Worm (Caenorhabditis elegans) whole organism, L4 larva: ENCODE data around the gene T12B3.2.

Source experiments
- F37D6.2 ChIP-seq: sonication (generic microtip); optimal IDR thresholded peaks from 2 replicates; lab custom pipeline; 2016; ENCODE audit warnings: mild to moderate bottlenecking, missing genetic modification characterization, missing compliant biosample characterization
- F49E8.2 ChIP-seq: sonication (generic microtip); optimal IDR thresholded peaks from 2 replicates; lab custom pipeline; 2016; ENCODE audit warnings: missing compliant biosample characterization, mild to moderate bottlenecking, missing genetic modification characterization, borderline replicate concordance
- T26A8.4 ChIP-seq: fragments of 200-800 bp; sonication (Bioruptor generic); IDR thresholded peaks from 2 replicates; pipeline ENCODE4 v1.3.6; 2022; ENCODE audit warnings: missing genetic modification characterization, missing compliant biosample characterization
- Y105C5A.15 ChIP-seq: fragments of 200-800 bp; sonication (Bioruptor generic); IDR thresholded peaks from 2 replicates; pipeline ENCODE4 v1.3.6; 2022; ENCODE audit warnings: missing genetic modification characterization, missing compliant biosample characterization
- Y48G9A.11 ChIP-seq: fragments of 200-800 bp; sonication (Bioruptor generic); IDR thresholded peaks from 2 replicates; pipeline ENCODE4 v1.3.6; 2022; ENCODE audit warnings: missing genetic modification reagents, missing genetic modification characterization, missing compliant biosample characterization
- ZK546.5 ChIP-seq, 2 experiments: sonication (generic microtip); optimal IDR thresholded peaks; 2 replicates each; lab custom pipeline; 2017; ENCODE audit warnings: missing biosample characterization in 2 of 2, missing genetic modification characterization in 2 of 2
- aha-1 ChIP-seq: fragments of 150-350 bp; peaks from one replicate; lab custom pipeline; 2014; ENCODE audit warnings: missing biosample characterization, missing genetic modification characterization
- ceh-20 ChIP-seq: fragments of 200-800 bp; sonication (Bioruptor generic); IDR thresholded peaks from 2 replicates; pipeline ENCODE4 v1.3.6; 2022; ENCODE audit warnings: missing genetic modification reagents, missing genetic modification characterization, missing compliant biosample characterization
- ceh-32 ChIP-seq: sonication (generic microtip); optimal IDR thresholded peaks from 2 replicates; lab custom pipeline; 2016; ENCODE audit warnings: mild to moderate bottlenecking, missing genetic modification characterization, missing compliant biosample characterization; ENCODE audit not compliant: poor library complexity
- ceh-62 ChIP-seq: sonication (generic microtip); optimal IDR thresholded peaks from 2 replicates; lab custom pipeline; 2017; ENCODE audit warnings: missing biosample characterization, missing genetic modification characterization
- ces-1 ChIP-seq: fragments of 150-350 bp; sonication (generic microtip); optimal IDR thresholded peaks from 4 replicates; lab custom pipeline; 2014; ENCODE audit warnings: missing biosample characterization, missing genetic modification reagents, missing genetic modification characterization
- daf-16 ChIP-seq, 3 experiments: sonication (generic microtip); optimal IDR thresholded peaks; 2 replicates each; lab custom pipeline; 2016 to 2017; ENCODE audit warnings: missing genetic modification characterization in 3 of 3, missing genetic modification reagents in 3 of 3, mild to moderate bottlenecking in 2 of 3, missing compliant biosample characterization in 2 of 3, missing biosample characterization in 1 of 3, moderate library complexity in 1 of 3
- dmd-6 ChIP-seq: fragments of 200-800 bp; sonication (Bioruptor generic); IDR thresholded peaks from 2 replicates; pipeline ENCODE4 v1.3.6; 2022; ENCODE audit warnings: missing genetic modification reagents, missing genetic modification characterization, missing compliant biosample characterization
- dmd-8 ChIP-seq: fragments of 200-800 bp; sonication (Bioruptor generic); IDR thresholded peaks from 2 replicates; pipeline ENCODE4 v1.3.6; 2022; ENCODE audit warnings: missing genetic modification characterization, missing compliant biosample characterization
- dmd-9 ChIP-seq: fragments of 200-800 bp; sonication (Bioruptor generic); IDR thresholded peaks from 2 replicates; pipeline ENCODE4 v1.3.6; 2022; ENCODE audit warnings: missing genetic modification reagents, missing genetic modification characterization, missing compliant biosample characterization
- fos-1 ChIP-seq: fragments of 150-350 bp; optimal IDR thresholded peaks from 2 replicates; lab custom pipeline; 2014; ENCODE audit warnings: missing biosample characterization, missing genetic modification characterization
- gei-8 ChIP-seq: fragments of 200-800 bp; sonication (Bioruptor generic); optimal IDR thresholded peaks from 2 replicates; lab custom pipeline; 2018; ENCODE audit warnings: mild to moderate bottlenecking, missing genetic modification characterization, missing compliant biosample characterization
- hif-1 ChIP-seq, 2 experiments: sonication (generic microtip); optimal IDR thresholded peaks; 2 replicates each; lab custom pipeline; 2016 to 2017; ENCODE audit warnings: missing compliant biosample characterization in 2 of 2, missing genetic modification characterization in 2 of 2, missing genetic modification reagents in 2 of 2, missing genotype in 2 of 2, mild to moderate bottlenecking in 1 of 2
- hlh-30 ChIP-seq: sonication (generic microtip); optimal IDR thresholded peaks from 2 replicates; lab custom pipeline; 2017; ENCODE audit warnings: antibody characterized with exemption, mild to moderate bottlenecking, missing genetic modification characterization, missing compliant biosample characterization; ENCODE audit not compliant: insufficient read depth
- hmg-1.1 ChIP-seq: fragments of 200-800 bp; sonication (Bioruptor generic); IDR thresholded peaks from 2 replicates; pipeline ENCODE4 v1.3.6; 2022; ENCODE audit warnings: missing genetic modification reagents, missing genetic modification characterization, missing compliant biosample characterization
- jun-1 ChIP-seq: fragments of 150-350 bp; optimal IDR thresholded peaks from 2 replicates; lab custom pipeline; 2014; ENCODE audit warnings: missing biosample characterization, missing genetic modification reagents, missing genetic modification characterization
- lin-15B ChIP-seq: fragments of 150-350 bp; sonication (generic microtip); optimal IDR thresholded peaks from 3 replicates; lab custom pipeline; 2014; ENCODE audit warnings: missing biosample characterization, missing genetic modification characterization
- lin-38 ChIP-seq: fragments of 200-800 bp; sonication (Bioruptor generic); IDR thresholded peaks from 2 replicates; pipeline ENCODE4 v1.3.6; 2022; ENCODE audit warnings: missing genetic modification reagents, missing genetic modification characterization, missing compliant biosample characterization
- lin-39 ChIP-seq: fragments of 150-350 bp; optimal IDR thresholded peaks from 2 replicates; lab custom pipeline; 2014; ENCODE audit warnings: missing biosample characterization, missing genetic modification reagents, missing genetic modification characterization
- lsy-2 ChIP-seq, 2 experiments: fragments of 150-350 bp in 1 of 2; sonication (generic microtip) in 1 of 2; optimal IDR thresholded peaks; 2 replicates each; lab custom pipeline; 2014 to 2017; ENCODE audit warnings: missing biosample characterization in 2 of 2, missing genetic modification characterization in 2 of 2
- madf-9 ChIP-seq: fragments of 200-800 bp; sonication (Bioruptor generic); conservative IDR thresholded peaks from 2 replicates; pipeline ENCODE4 v1.3.6; 2022; ENCODE audit warnings: missing genetic modification reagents, missing genetic modification characterization, missing compliant biosample characterization
- mdl-1 ChIP-seq, 2 experiments: fragments of 150-350 bp in 1 of 2; sonication (generic microtip) in 1 of 2; optimal IDR thresholded peaks; 2 replicates each; lab custom pipeline; 2014 to 2017; ENCODE audit warnings: missing biosample characterization in 2 of 2, missing genetic modification characterization in 2 of 2
- mdt-29 ChIP-seq: fragments of 200-800 bp; sonication (Bioruptor generic); IDR thresholded peaks from 2 replicates; pipeline ENCODE4 v1.3.6; 2022; ENCODE audit warnings: missing genetic modification reagents, missing genetic modification characterization, missing compliant biosample characterization
- mep-1 ChIP-seq: fragments of 150-350 bp; sonication (generic microtip); optimal IDR thresholded peaks from 3 replicates; lab custom pipeline; 2014; ENCODE audit warnings: missing biosample characterization, missing genetic modification characterization
- mes-2 ChIP-seq: sonication (generic microtip); optimal IDR thresholded peaks from 2 replicates; lab custom pipeline; 2016; ENCODE audit warnings: missing genotype, mild to moderate bottlenecking, missing genetic modification characterization, missing compliant biosample characterization; ENCODE audit not compliant: poor library complexity, severe bottlenecking
- nhr-10 ChIP-seq: fragments of 150-350 bp; optimal IDR thresholded peaks from 2 replicates; lab custom pipeline; 2014; ENCODE audit warnings: missing biosample characterization, missing genetic modification characterization
- nhr-28 ChIP-seq: fragments of 150-350 bp; optimal IDR thresholded peaks from 2 replicates; lab custom pipeline; 2014; ENCODE audit warnings: missing biosample characterization, missing genetic modification characterization
- nhr-42 ChIP-seq: fragments of 200-800 bp; sonication (Bioruptor generic); IDR thresholded peaks from 2 replicates; pipeline ENCODE4 v1.3.6; 2022; ENCODE audit warnings: missing genetic modification characterization, missing compliant biosample characterization
- nhr-48 ChIP-seq: sonication (generic microtip); optimal IDR thresholded peaks from 2 replicates; lab custom pipeline; 2016; ENCODE audit warnings: mild to moderate bottlenecking, missing genetic modification characterization, missing compliant biosample characterization
- nhr-6 ChIP-seq: fragments of 150-350 bp; optimal IDR thresholded peaks from 2 replicates; lab custom pipeline; 2014; ENCODE audit warnings: missing biosample characterization, missing genetic modification characterization
- saeg-2 ChIP-seq: fragments of 200-800 bp; sonication (Bioruptor generic); IDR thresholded peaks from 2 replicates; pipeline ENCODE4 v1.3.6; 2022; ENCODE audit warnings: missing genetic modification reagents, missing genetic modification characterization, missing compliant biosample characterization
- set-16 ChIP-seq: fragments of 200-800 bp; sonication (Bioruptor generic); IDR thresholded peaks from 2 replicates; pipeline ENCODE4 v1.3.6; 2022; ENCODE audit warnings: missing genetic modification reagents, missing genetic modification characterization, missing compliant biosample characterization
- tra-1 ChIP-seq: fragments of 200-800 bp; sonication (Bioruptor generic); IDR thresholded peaks from 2 replicates; pipeline ENCODE4 v1.3.6; 2022; ENCODE audit warnings: missing genetic modification reagents, missing genetic modification characterization, missing compliant biosample characterization
- unc-130 ChIP-seq: sonication (generic microtip); optimal IDR thresholded peaks from 2 replicates; lab custom pipeline; 2016; ENCODE audit warnings: missing genetic modification reagents, missing genetic modification characterization, missing compliant biosample characterization
- unc-39 ChIP-seq: sonication (generic microtip); optimal IDR thresholded peaks from 2 replicates; lab custom pipeline; 2017; ENCODE audit warnings: missing biosample characterization, missing genetic modification characterization
- zag-1 ChIP-seq: fragments of 150-350 bp; optimal IDR thresholded peaks from 2 replicates; lab custom pipeline; 2014; ENCODE audit warnings: missing biosample characterization, missing genetic modification characterization
- zip-11 ChIP-seq: fragments of 200-800 bp; sonication (Bioruptor generic); IDR thresholded peaks from 2 replicates; pipeline ENCODE4 v1.3.6; 2022; ENCODE audit warnings: missing genetic modification characterization, missing compliant biosample characterization

The T12B3.2 gene

ce11 chrIV:7386835-7387551, 10.4 kb downstream of the T12B3.2 start (continued):
- TF ChIP-seq nhr-28 (peak; percentile 33), tra-1 (GFP tag; lab: Robert Waterston, UW) (0 out of 2 replicates have a peak, but pooled peaks have one; percentile 40), mdl-1 (tag; optimal IDR thresholded peaks at IDR 0.05; lab: Kevin White, UChicago) (peak in 1 of 2 experiments; percentile 36), aha-1 (tag; lab: Kevin White, UChicago) (peak; percentile 98), hlh-30 (peak; percentile 82), hif-1 (tag; optimal IDR thresholded peaks at IDR 0.05; lab: Kevin White, UChicago) (peak in 1 of 2 experiments; percentile 27), hmg-1.1 (peak; percentile 82), madf-9 (GFP tag; lab: Robert Waterston, UW) (no peak), ZK546.5 (tag; optimal IDR thresholded peaks at IDR 0.05; lab: Kevin White, UChicago) (no peak)

ce11 chrIV:7388843-7389242, 12.2 kb downstream of the T12B3.2 start, which contains the start of gene mob-3:
mob-3 (minus strand) TSS chrIV:7388943.
- TF ChIP-seq mes-2: no peak
- TF ChIP-seq lin-15B (tag; lab: Kevin White, UChicago): no peak
- no peak for TF ChIP-seq Y48G9A.11
- no peak for TF ChIP-seq nhr-28
- TF ChIP-seq gei-8 (GFP tag; lab: Kevin White, UChicago): no peak
- TF ChIP-seq F49E8.2 (tag; lab: Kevin White, UChicago): no peak
- no peak for TF ChIP-seq ces-1 (GFP tag; lab: Kevin White, UChicago)
- TF ChIP-seq Y105C5A.15 (GFP tag; lab: Robert Waterston, UW): no peak
- TF ChIP-seq, all 104 proteins: peak for 0

DNA sequence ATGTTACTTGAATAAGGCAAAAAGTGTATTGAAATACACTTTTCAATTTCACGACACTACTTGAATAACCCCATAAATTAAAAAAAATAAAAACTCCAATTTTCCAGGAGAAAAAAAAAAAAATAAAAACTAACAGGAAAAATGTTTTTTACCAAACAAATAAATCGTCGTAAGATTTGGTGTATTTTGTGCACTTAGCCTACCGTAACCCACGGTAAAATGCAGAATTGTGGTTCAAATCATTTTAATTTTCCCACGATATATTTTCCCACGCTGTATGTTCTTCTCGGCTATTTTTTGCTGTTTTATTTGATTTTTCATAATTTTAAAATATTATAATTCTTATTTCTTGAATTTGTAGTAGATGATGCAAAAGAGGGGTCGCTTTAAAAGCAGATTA, 13.1 kb downstream of the T12B3.2 start:
- TF ChIP-seq unc-39 (tag; lab: Kevin White, UChicago) (no peak), lsy-2 (tag; optimal IDR thresholded peaks at IDR 0.05; lab: Kevin White, UChicago) (peak in 1 of 2 experiments; percentile 20), dmd-8 (GFP tag; lab: Robert Waterston, UW) (no peak), nhr-28 (no peak), mdt-29 (GFP tag; lab: Robert Waterston, UW) (no peak)

DNA sequence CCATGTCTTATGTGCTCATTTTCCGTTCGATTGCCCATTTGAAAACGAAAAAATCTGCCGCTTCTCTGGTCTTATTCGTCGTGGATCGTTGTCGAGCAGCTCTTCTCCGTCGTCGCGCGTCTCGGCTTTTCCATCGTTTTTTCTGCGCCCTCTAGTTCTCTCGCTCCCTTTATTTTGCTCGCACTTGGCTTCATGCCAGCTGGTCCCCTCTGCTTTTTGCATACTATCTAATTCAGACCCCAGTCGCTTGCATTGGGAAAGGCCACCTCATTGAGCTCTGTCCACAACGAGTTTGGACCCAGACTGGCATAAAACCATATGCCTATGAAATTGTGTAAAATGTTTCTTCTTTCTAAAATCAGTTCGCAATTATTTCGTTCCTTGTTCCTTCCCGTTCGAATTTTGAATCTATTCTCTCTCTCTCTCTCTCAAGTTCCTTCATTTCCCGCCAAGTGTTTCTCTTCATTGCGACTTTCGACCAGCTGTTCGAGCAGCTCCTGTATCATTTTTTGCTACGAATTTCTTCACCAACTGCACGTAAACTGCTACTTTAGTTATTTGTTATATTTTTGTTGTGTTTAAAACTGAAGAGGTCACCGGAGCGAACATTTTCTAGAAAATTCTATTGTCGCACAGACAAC, 13.6 kb downstream of the T12B3.2 start:
- TF ChIP-seq lin-38 (GFP tag; lab: Robert Waterston, UW): no peak
- no peak for TF ChIP-seq ceh-62 (tag; lab: Kevin White, UChicago)
- peak in 1 of 2 experiments; percentile 14 for TF ChIP-seq lsy-2 (tag; optimal IDR thresholded peaks at IDR 0.05; lab: Kevin White, UChicago)
- TF ChIP-seq tra-1 (GFP tag; lab: Robert Waterston, UW): no peak
- peak; percentile 49 for TF ChIP-seq nhr-6 (tag; lab: Kevin White, UChicago)
- TF ChIP-seq dmd-9: no peak
- TF ChIP-seq zag-1 (tag; lab: Kevin White, UChicago): no peak
- TF ChIP-seq nhr-42: no peak
- TF ChIP-seq hif-1 (tag; optimal IDR thresholded peaks at IDR 0.05; lab: Kevin White, UChicago): peak in 1 of 2 experiments; percentile 90
- TF ChIP-seq mes-2: peak; percentile 35
- TF ChIP-seq nhr-10 (tag; lab: Kevin White, UChicago): no peak
- no peak for TF ChIP-seq ceh-32
- TF ChIP-seq jun-1: no peak
- TF ChIP-seq saeg-2 (GFP tag; lab: Robert Waterston, UW): no peak
- no peak for TF ChIP-seq lin-39 (tag; lab: Kevin White, UChicago)
- no peak for TF ChIP-seq ceh-20
- TF ChIP-seq zip-11 (GFP tag; lab: Robert Waterston, UW): no peak
- TF ChIP-seq mep-1: no peak
- no peak for TF ChIP-seq T26A8.4 (GFP tag; lab: Robert Waterston, UW)
- no peak for TF ChIP-seq nhr-48 (tag; lab: Kevin White, UChicago)
- TF ChIP-seq daf-16 (GFP tag; optimal IDR thresholded peaks at IDR 0.05; lab: Kevin White, UChicago): peak in 1 of 2 experiments; percentile 62
- TF ChIP-seq daf-16 (tag; optimal IDR thresholded peaks at IDR 0.05; lab: Kevin White, UChicago): no peak
- no peak for TF ChIP-seq fos-1 (tag; lab: Kevin White, UChicago)
- TF ChIP-seq hlh-30: peak; percentile 19
- peak; percentile 16; the same call in 1 of the 2 replicates for TF ChIP-seq dmd-6
- TF ChIP-seq set-16 (GFP tag; lab: Robert Waterston, UW): peak; percentile 39; the same call in 1 of the 2 replicates
- TF ChIP-seq F37D6.2 (tag; lab: Kevin White, UChicago): no peak
- no peak for TF ChIP-seq unc-130
